Worm (Caenorhabditis elegans) whole organism, L2 larva: ENCODE results near the gene fbxc-36.
"Not testable (repeated sequence)": the region's sequence is repeated elsewhere in the genome, so short reads cannot be mapped to it uniquely, and the experiment has no call there.

Experiments
- F13H6.1 ChIP-seq: sonication (generic microtip); optimal IDR thresholded peaks from 2 replicates; lab custom pipeline; 2016; ENCODE audit warnings: missing genetic modification characterization, missing compliant biosample characterization
- Y55F3AM.14 ChIP-seq: fragments of 200-800 bp; sonication (Bioruptor generic); optimal IDR thresholded peaks from 2 replicates; lab custom pipeline; 2018; ENCODE audit warnings: mild to moderate bottlenecking, missing genetic modification characterization, missing compliant biosample characterization
- ZK546.5 ChIP-seq: sonication (generic microtip); optimal IDR thresholded peaks from 2 replicates; lab custom pipeline; 2017; ENCODE audit warnings: missing biosample characterization, missing genetic modification characterization
- alr-1 ChIP-seq: fragments of 150-350 bp; optimal IDR thresholded peaks from 2 replicates; lab custom pipeline; 2014; ENCODE audit warnings: missing biosample characterization, missing genetic modification characterization
- blmp-1 ChIP-seq: sonication (generic microtip); optimal IDR thresholded peaks from 2 replicates; lab custom pipeline; 2017; ENCODE audit warnings: missing genetic modification characterization, mild to moderate bottlenecking, missing compliant biosample characterization, antibody characterized with exemption, moderate library complexity; ENCODE audit not compliant: insufficient read depth
- ceh-16 ChIP-seq: fragments of 150-350 bp; optimal IDR thresholded peaks from 2 replicates; lab custom pipeline; 2014; ENCODE audit warnings: missing biosample characterization, missing genetic modification characterization
- ceh-82 ChIP-seq: fragments of 150-350 bp; optimal IDR thresholded peaks from 2 replicates; lab custom pipeline; 2014; ENCODE audit warnings: missing biosample characterization, missing genetic modification characterization
- crh-2 ChIP-seq: sonication (generic microtip); optimal IDR thresholded peaks from 2 replicates; lab custom pipeline; 2017; ENCODE audit warnings: missing biosample characterization, missing genetic modification characterization
- dmd-4 ChIP-seq: sonication (generic microtip); optimal IDR thresholded peaks from 2 replicates; lab custom pipeline; 2017; ENCODE audit warnings: missing biosample characterization, missing genetic modification characterization
- elt-1 ChIP-seq: fragments of 150-350 bp; optimal IDR thresholded peaks from 2 replicates; lab custom pipeline; 2014; ENCODE audit warnings: missing biosample characterization, missing genetic modification characterization
- elt-3 ChIP-seq: sonication (generic microtip); optimal IDR thresholded peaks from 2 replicates; lab custom pipeline; 2017; ENCODE audit warnings: missing biosample characterization, missing genetic modification characterization
- gmeb-1 ChIP-seq: fragments of 150-350 bp; optimal IDR thresholded peaks from 2 replicates; lab custom pipeline; 2014; ENCODE audit warnings: missing biosample characterization, missing genetic modification characterization
- lin-11 ChIP-seq: fragments of 150-350 bp; sonication (generic microtip); optimal IDR thresholded peaks from 2 replicates; lab custom pipeline; 2014; ENCODE audit warnings: missing biosample characterization, missing genetic modification characterization, inconsistent platforms, mixed read lengths
- lin-39 ChIP-seq: fragments of 150-350 bp; optimal IDR thresholded peaks from 2 replicates; lab custom pipeline; 2014; ENCODE audit warnings: missing biosample characterization, missing genetic modification reagents, missing genetic modification characterization
- lsy-2 ChIP-seq, 2 experiments: fragments of 150-350 bp in 1 of 2; sonication (generic microtip) in 1 of 2; optimal IDR thresholded peaks; 2 replicates each; lab custom pipeline; 2014 to 2017; ENCODE audit warnings: missing biosample characterization in 2 of 2, missing genetic modification characterization in 2 of 2
- mbf-1 ChIP-seq: sonication (generic microtip); optimal IDR thresholded peaks from 2 replicates; lab custom pipeline; 2017; ENCODE audit warnings: missing biosample characterization, missing genetic modification characterization
- nhr-11 ChIP-seq: fragments of 150-350 bp; optimal IDR thresholded peaks from 2 replicates; lab custom pipeline; 2014; ENCODE audit warnings: missing biosample characterization, missing genetic modification characterization
- nhr-12 ChIP-seq: fragments of 150-350 bp; optimal IDR thresholded peaks from 2 replicates; lab custom pipeline; 2014; ENCODE audit warnings: missing biosample characterization, missing genetic modification characterization
- nhr-129 ChIP-seq: fragments of 150-350 bp; optimal IDR thresholded peaks from 2 replicates; lab custom pipeline; 2014; ENCODE audit warnings: missing biosample characterization, missing genetic modification characterization
- nhr-23 ChIP-seq: fragments of 150-350 bp; optimal IDR thresholded peaks from 2 replicates; lab custom pipeline; 2014; ENCODE audit warnings: missing biosample characterization, missing genetic modification reagents, missing genetic modification characterization
- nhr-237 ChIP-seq: fragments of 150-350 bp; optimal IDR thresholded peaks from 2 replicates; lab custom pipeline; 2014; ENCODE audit warnings: missing biosample characterization, missing genetic modification characterization
- nhr-25 ChIP-seq: fragments of 150-350 bp; sonication (generic microtip); optimal IDR thresholded peaks from 3 replicates; lab custom pipeline; 2014; ENCODE audit warnings: missing biosample characterization, missing genetic modification characterization
- nhr-6 ChIP-seq: fragments of 150-350 bp; optimal IDR thresholded peaks from 2 replicates; lab custom pipeline; 2014; ENCODE audit warnings: missing biosample characterization, missing genetic modification characterization
- nhr-77 ChIP-seq: fragments of 150-350 bp; optimal IDR thresholded peaks from 2 replicates; lab custom pipeline; 2014; ENCODE audit warnings: missing biosample characterization, missing genetic modification characterization
- peb-1 ChIP-seq: fragments of 150-350 bp; optimal IDR thresholded peaks from 2 replicates; lab custom pipeline; 2014; ENCODE audit warnings: missing biosample characterization, missing genetic modification characterization
- sem-4 ChIP-seq: fragments of 150-350 bp; optimal IDR thresholded peaks from 2 replicates; lab custom pipeline; 2014; ENCODE audit warnings: missing biosample characterization, missing genetic modification reagents, missing genetic modification characterization
- sma-3 ChIP-seq: sonication (generic microtip); optimal IDR thresholded peaks from 2 replicates; lab custom pipeline; 2016; ENCODE audit warnings: missing genetic modification reagents, missing genetic modification characterization, missing compliant biosample characterization
- sma-9 ChIP-seq, 2 experiments: fragments of 150-350 bp in 1 of 2; sonication (generic microtip) in 1 of 2; optimal IDR thresholded peaks; 2 replicates each; lab custom pipeline; 2014 to 2016; ENCODE audit warnings: missing genetic modification characterization in 2 of 2, mild to moderate bottlenecking in 1 of 2, missing biosample characterization in 1 of 2, missing compliant biosample characterization in 1 of 2, missing genetic modification reagents in 1 of 2, moderate library complexity in 1 of 2
- unc-55 ChIP-seq: fragments of 150-350 bp; sonication (generic microtip); optimal IDR thresholded peaks from 3 replicates; lab custom pipeline; 2014; ENCODE audit warnings: missing biosample characterization, missing genetic modification reagents, missing genetic modification characterization
- unc-62 ChIP-seq: fragments of 150-350 bp; optimal IDR thresholded peaks from 2 replicates; lab custom pipeline; 2014; ENCODE audit warnings: missing biosample characterization, missing genetic modification reagents, missing genetic modification characterization
- zag-1 ChIP-seq: fragments of 150-350 bp; optimal IDR thresholded peaks from 2 replicates; lab custom pipeline; 2014; ENCODE audit warnings: missing biosample characterization, missing genetic modification characterization
- ztf-11 ChIP-seq: sonication (generic microtip); optimal IDR thresholded peaks from 2 replicates; lab custom pipeline; 2017; ENCODE audit warnings: missing biosample characterization, missing genetic modification characterization

Gene fbxc-36

DNA sequence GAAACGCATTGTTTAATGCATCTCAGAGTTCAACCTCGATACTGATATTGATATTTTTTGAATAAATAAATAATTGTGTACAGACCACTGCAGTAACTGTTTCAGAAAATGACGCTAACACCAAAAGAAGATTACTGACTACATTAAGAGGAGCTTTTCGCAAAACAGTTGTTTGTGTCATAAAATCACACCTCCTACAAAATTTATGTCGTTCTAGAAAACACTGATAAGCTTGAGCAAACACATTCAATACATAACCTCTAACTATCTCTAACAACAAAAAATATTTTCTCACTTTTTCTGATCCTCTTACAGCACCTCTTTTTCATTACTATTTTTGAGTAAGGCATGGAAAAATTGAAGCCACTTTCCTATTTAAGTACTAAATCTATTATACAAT is 13.8 kb downstream of the fbxc-36 start, which contains the start of gene fbxc-7:
TSS of gene fbxc-7 (plus strand) at position 301 of the 400 bp plus-strand sequence.
- TF ChIP-seq lsy-2 (tag; optimal IDR thresholded peaks at IDR 0.05; lab: Kevin White, UChicago); nhr-25 (tag; lab: Kevin White, UChicago); ceh-16 (tag; lab: Kevin White, UChicago): not testable (repeated sequence)

DNA sequence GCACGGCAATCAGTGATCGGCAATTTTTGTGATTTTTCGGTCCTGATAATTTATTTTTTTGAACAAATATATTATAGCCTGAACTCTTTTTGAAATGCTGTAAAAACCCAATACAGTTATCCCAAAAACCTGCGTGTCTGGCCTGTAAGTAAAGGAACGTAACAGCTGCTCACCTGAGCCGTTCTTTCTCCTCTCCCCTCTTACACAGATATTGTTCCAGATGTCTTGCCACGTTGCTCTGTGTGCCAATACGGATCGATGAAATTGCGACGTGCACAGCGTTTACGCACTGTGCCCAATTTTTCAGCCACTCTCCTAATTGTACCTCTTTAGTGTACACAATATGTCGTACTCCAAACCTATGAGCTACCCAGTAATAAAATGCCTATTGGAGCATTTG is 17.8 kb downstream of the fbxc-36 start, which contains the start of gene sdz-4:
TSS of gene sdz-4 (plus strand) at position 301 of the 400 bp plus-strand sequence.
- no peak for TF ChIP-seq ztf-11 (tag; lab: Kevin White, UChicago)
- TF ChIP-seq lin-11 (tag; lab: Kevin White, UChicago), result no peak
- TF ChIP-seq sma-9 (GFP tag; optimal IDR thresholded peaks at IDR 0.05; lab: Kevin White, UChicago), result no peak
- TF ChIP-seq sma-9 (tag; optimal IDR thresholded peaks at IDR 0.05; lab: Kevin White, UChicago), result no peak
- TF ChIP-seq nhr-129, result no peak
- TF ChIP-seq ZK546.5 (tag; lab: Kevin White, UChicago), result no peak
- TF ChIP-seq nhr-77 (tag; lab: Kevin White, UChicago), result no peak

DNA sequence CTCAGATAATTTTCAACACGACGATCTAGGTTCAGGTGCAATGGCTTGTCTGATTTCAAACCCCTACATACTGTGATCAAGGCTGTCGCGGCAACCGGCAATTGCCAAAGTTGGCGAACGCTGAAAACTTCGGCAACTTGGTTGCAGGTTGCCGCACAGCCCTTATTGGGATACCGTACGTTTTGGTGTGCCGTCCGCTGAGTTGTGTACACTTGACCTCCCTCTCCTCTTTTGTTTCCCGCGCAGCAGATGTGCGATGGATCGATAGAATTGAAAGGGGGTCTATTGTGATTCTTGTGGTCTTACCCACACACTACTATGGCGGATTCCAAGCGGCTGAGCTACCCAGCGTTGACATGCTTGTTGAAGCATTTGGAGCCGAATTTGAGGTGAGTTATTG is 19.4 kb downstream of the fbxc-36 start, which contains the start of the genes C32B5.18 and C32B5.7:
TSS of gene C32B5.18 (plus strand) at position 301 of the 400 bp plus-strand sequence.
TSS of gene C32B5.7 (plus strand) at position 311 of the 400 bp plus-strand sequence.
- TF ChIP-seq nhr-6 (tag; lab: Kevin White, UChicago) (no peak), nhr-11 (tag; lab: Kevin White, UChicago) (no peak), blmp-1 (tag; lab: Kevin White, UChicago) (no peak), nhr-237 (tag; lab: Kevin White, UChicago) (no peak), unc-62 (no peak), alr-1 (tag; lab: Kevin White, UChicago) (no peak), ztf-11 (tag; lab: Kevin White, UChicago) (no peak), peb-1 (no peak), dmd-4 (tag; lab: Kevin White, UChicago) (no peak), ceh-16 (tag; lab: Kevin White, UChicago) (no peak)

DNA sequence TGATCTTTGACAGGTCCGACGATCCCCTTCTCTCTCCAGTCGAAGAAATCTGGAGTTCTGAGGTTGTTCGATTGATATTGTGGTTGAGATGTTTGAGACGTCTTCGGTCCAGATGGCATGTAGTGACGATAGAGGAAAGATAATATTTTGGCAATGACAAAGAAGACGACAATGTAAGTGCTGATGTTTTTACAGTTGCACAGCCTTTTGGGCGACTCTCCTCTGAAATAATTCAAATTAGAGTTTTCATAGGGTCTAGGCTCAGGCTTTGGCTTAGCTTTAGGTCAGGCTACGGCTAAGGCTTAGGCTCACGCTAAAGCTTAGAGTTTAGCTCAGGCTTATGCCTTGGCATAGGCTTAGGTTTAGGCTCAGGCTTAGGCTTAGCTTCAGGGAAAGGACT is 21.2 kb downstream of the fbxc-36 start, which contains the start of gene C32B5.13:
TSS of gene C32B5.13 (minus strand) at position 101 of the 400 bp plus-strand sequence.
- TF ChIP-seq unc-55 (GFP tag; lab: Kevin White, UChicago) (no peak), Y55F3AM.14 (no peak), sma-9 (GFP tag; optimal IDR thresholded peaks at IDR 0.05; lab: Kevin White, UChicago) (no peak), sma-9 (tag; optimal IDR thresholded peaks at IDR 0.05; lab: Kevin White, UChicago) (no peak), nhr-237 (tag; lab: Kevin White, UChicago) (no peak), sma-3 (GFP tag; lab: Kevin White, UChicago) (no peak), zag-1 (tag; lab: Kevin White, UChicago) (no peak), nhr-6 (tag; lab: Kevin White, UChicago) (no peak), elt-3 (tag; lab: Kevin White, UChicago) (no peak), nhr-12 (tag; lab: Kevin White, UChicago) (no peak), F13H6.1 (tag; lab: Kevin White, UChicago) (no peak), elt-1 (tag; lab: Kevin White, UChicago) (no peak), nhr-23 (tag; lab: Kevin White, UChicago) (no peak), sem-4 (tag; lab: Kevin White, UChicago) (no peak), ceh-82 (tag; lab: Kevin White, UChicago) (no peak)

DNA sequence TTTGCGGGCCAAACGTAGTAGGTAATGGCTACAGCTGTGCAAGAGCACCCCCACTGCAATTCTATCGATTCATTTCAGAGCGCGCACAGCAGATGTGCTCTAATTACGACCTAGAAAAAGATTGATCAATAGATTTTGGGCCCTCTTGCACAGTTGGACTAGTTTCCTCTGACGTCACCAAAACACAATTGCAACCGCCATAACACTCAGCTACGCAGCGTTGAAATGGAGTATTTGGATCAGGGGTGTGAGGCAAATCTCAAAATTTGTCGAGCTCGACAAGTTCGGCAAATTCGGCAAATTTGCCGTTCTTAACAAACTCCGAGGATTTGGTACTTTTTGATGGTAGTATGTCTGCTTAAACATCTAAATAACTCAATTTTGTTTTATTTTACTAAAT is 26.2 kb downstream of the fbxc-36 start, which contains the start of gene fbxc-18:
TSS of gene fbxc-18 (minus strand) at position 101 of the 400 bp plus-strand sequence.
- not testable (repeated sequence) for TF ChIP-seq mbf-1; ZK546.5 (tag; lab: Kevin White, UChicago); gmeb-1

DNA sequence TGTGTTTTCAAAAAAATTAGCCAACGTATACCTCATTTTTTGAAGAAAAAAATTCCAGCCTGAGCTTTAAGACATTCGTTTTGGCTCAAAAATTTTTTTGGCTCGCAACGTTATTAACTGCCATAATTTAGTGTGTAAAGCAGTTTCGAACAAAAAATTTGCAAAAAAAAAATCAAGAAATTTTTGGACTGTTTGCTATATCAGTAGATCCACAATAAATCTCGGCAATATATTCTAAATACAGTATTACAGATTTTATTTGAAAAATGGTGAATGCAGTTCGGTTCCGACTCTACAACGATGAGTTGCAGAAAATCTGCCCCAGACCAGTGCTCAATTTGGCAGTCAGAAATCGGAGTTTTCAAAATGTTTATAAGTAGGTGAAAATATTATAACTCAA is 27.3 kb downstream of the fbxc-36 start, which contains the start of gene C32B5.6:
TSS of gene C32B5.6 (plus strand) at position 301 of the 400 bp plus-strand sequence.
- TF ChIP-seq nhr-237, lin-39, crh-2 (tag; lab: Kevin White, UChicago): not testable (repeated sequence)
